Worm (Caenorhabditis elegans) whole organism, midembryonic: Measurements from ENCODE around the gene C10E2.5.

ENCODE experiments used
- cog-1 ChIP-seq: sonication (generic microtip); optimal IDR thresholded peaks from 2 replicates; lab custom pipeline; 2016; ENCODE audit warnings: missing genetic modification characterization, missing compliant biosample characterization
- flt-1 ChIP-seq: fragments of 200-800 bp; sonication (Bioruptor generic); IDR thresholded peaks from 2 replicates; pipeline ENCODE4 v1.3.6; 2022; ENCODE audit warnings: missing genetic modification characterization, missing compliant biosample characterization
- klf-2 ChIP-seq: fragments of 200-800 bp; sonication (Bioruptor generic); conservative IDR thresholded peaks from 2 replicates; pipeline ENCODE4 v1.3.6; 2022; ENCODE audit warnings: missing genetic modification reagents, missing genetic modification characterization, missing compliant biosample characterization
- ref-1 ChIP-seq: fragments of 200-800 bp; sonication (Bioruptor generic); conservative IDR thresholded peaks from 2 replicates; pipeline ENCODE4 v1.3.6; 2022; ENCODE audit warnings: missing genetic modification reagents, missing genetic modification characterization, missing compliant biosample characterization
- tab-1 ChIP-seq: fragments of 200-800 bp; sonication (Bioruptor generic); IDR thresholded peaks from 2 replicates; pipeline ENCODE4 v1.3.6; 2022; ENCODE audit warnings: missing genetic modification characterization, missing compliant biosample characterization

DNA sequence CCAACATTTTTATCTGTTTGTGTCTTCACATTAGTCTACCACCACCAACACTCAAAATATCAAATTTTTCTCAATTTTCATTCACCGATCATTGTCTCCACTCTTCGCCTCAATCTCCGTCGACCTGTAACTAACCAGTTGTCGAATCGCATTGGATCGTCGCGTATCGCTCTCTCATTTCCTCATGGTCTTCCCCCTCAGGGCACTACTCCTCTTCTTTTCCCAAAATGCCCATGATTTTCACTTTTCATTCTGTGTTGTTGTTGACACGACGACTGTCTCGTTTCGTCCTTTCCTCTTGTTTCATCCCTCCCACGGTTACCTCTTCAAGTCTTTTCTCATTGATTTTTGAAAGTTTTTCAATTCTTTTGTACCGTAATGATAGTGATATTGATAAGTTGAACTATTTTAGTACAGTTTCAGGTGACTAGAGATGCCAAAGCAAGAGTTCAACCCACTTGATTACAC, 31.7 kb upstream of the C10E2.5 start, which contains the start of gene T01C8.2:
- TF ChIP-seq cog-1 (no peak), flt-1 (no peak), ref-1 (GFP tag; lab: Robert Waterston, UW) (no peak), tab-1 (GFP tag; lab: Robert Waterston, UW) (no peak), klf-2 (GFP tag; lab: Robert Waterston, UW) (no peak)
